Fruit fly (Drosophila melanogaster): ENCODE results near the gene p38a.
A peak's percentile ranks its signal among the peaks of the same experiment; 100 is the strongest.

dm6 chr3R:24116972-24117371, 35.1 kb downstream of the p38a start:
- no peak for TF ChIP-seq CG9948 (tag; optimal IDR thresholded peaks at IDR 0.05)
- peak; percentile 5; the same call in 1 of the 2 replicates for TF ChIP-seq CG32121 (GFP tag; IDR thresholded peaks at IDR 0.05)
- TF ChIP-seq CG8159 (tag; optimal IDR thresholded peaks at IDR 0.05), result no peak
- TF ChIP-seq CG17806 (tag; optimal IDR thresholded peaks at IDR 0.05), result no peak
- TF ChIP-seq fd96Ca (GFP tag; IDR thresholded peaks at IDR 0.05), result 0 out of 3 replicates have a peak, but pooled peaks have one; percentile 6
- TF ChIP-seq CG13204 (GFP tag; optimal IDR thresholded peaks at IDR 0.05), result peak; percentile 1
- peak; percentile 52; the same call in 2 of the 3 replicates for TF ChIP-seq CG4496 (GFP tag; IDR thresholded peaks at IDR 0.05)
- no peak for TF ChIP-seq Pif1B (GFP tag; optimal IDR thresholded peaks at IDR 0.05)
- TF ChIP-seq CG12605 (GFP tag; IDR thresholded peaks at IDR 0.05), result peak; percentile 55
- no peak for TF ChIP-seq Snoo (tag; optimal IDR thresholded peaks at IDR 0.05)
- no peak for TF ChIP-seq CG10348 (GFP tag; IDR thresholded peaks at IDR 0.05)
- no peak for TF ChIP-seq CG14655 (GFP tag; optimal IDR thresholded peaks at IDR 0.05)
